Worm (Caenorhabditis elegans) whole organism, dauer: ENCODE measurements around the gene lin-39.

ENCODE experiments used
- unc-62 ChIP-seq: sonication (generic microtip); optimal IDR thresholded peaks from 2 replicates; lab custom pipeline; 2017; ENCODE audit warnings: missing biosample characterization, missing genetic modification reagents, missing genetic modification characterization

Gene lin-39

ce11 chrIII:7536559-7536958 lies at the start of gene lin-39:
TSS of gene lin-39 (minus strand) at chrIII:7536632.
- TF ChIP-seq unc-62 (GFP tag; lab: Kevin White, UChicago) = no peak

- TF ChIP-seq unc-62 (GFP tag; lab: Kevin White, UChicago) = no peak
Observed at ce11 chrIII:7584131-7584646, 47.8 kb upstream of the lin-39 start, which contains the start of gene cup-5. TSS of gene cup-5 (plus strand) at chrIII:7584181.

- no peak for TF ChIP-seq unc-62 (GFP tag; lab: Kevin White, UChicago)
Observed at ce11 chrIII:7582885-7583284, 46.5 kb upstream of the lin-39 start, which contains the start of gene R13A5.10. TSS of gene R13A5.10 (minus strand) at chrIII:7582985.

ce11 chrIII:7580586-7580985 lies 44.2 kb upstream of the lin-39 start:
- TF ChIP-seq unc-62 (GFP tag; lab: Kevin White, UChicago) = no peak

ce11 chrIII:7579324-7579723 lies 42.9 kb upstream of the lin-39 start, which contains the start of gene mfsd-6:
TSS of gene mfsd-6 (minus strand) at chrIII:7579411.
- no peak for TF ChIP-seq unc-62 (GFP tag; lab: Kevin White, UChicago)

- TF ChIP-seq unc-62 (GFP tag; lab: Kevin White, UChicago) = no peak
Observed at ce11 chrIII:7572781-7573400, 36.5 kb upstream of the lin-39 start, which contains the start of the genes rpl-9 and lpd-7. TSS of gene rpl-9 (minus strand) at chrIII:7572831. TSS of gene lpd-7 (plus strand) at chrIII:7573350.

ce11 chrIII:7571726-7572125 lies 35.3 kb upstream of the lin-39 start:
- TF ChIP-seq unc-62 (GFP tag; lab: Kevin White, UChicago) = no peak

ce11 chrIII:7570083-7570695 lies 33.8 kb upstream of the lin-39 start, which contains the start of gene R13A5.7:
TSS of gene R13A5.7 (minus strand) at chrIII:7570133.
- TF ChIP-seq unc-62 (GFP tag; lab: Kevin White, UChicago) = no peak

ce11 chrIII:7566098-7566497 lies 29.7 kb upstream of the lin-39 start, which contains the start of gene ttr-32:
TSS of gene ttr-32 (plus strand) at chrIII:7566411.
- TF ChIP-seq unc-62 (GFP tag; lab: Kevin White, UChicago) = no peak

- TF ChIP-seq unc-62 (GFP tag; lab: Kevin White, UChicago) = no peak
Observed at ce11 chrIII:7565247-7565646, 28.8 kb upstream of the lin-39 start, which contains the start of gene ttr-8. TSS of gene ttr-8 (minus strand) at chrIII:7565347.

- TF ChIP-seq unc-62 (GFP tag; lab: Kevin White, UChicago) = no peak
Observed at ce11 chrIII:7561872-7562271, 25.4 kb upstream of the lin-39 start, which contains the start of gene lgc-12. TSS of gene lgc-12 (plus strand) at chrIII:7562172.

ce11 chrIII:7559869-7560268 lies 23.4 kb upstream of the lin-39 start:
- no peak for TF ChIP-seq unc-62 (GFP tag; lab: Kevin White, UChicago)

ce11 chrIII:7558658-7559057 lies 22.2 kb upstream of the lin-39 start:
- no peak for TF ChIP-seq unc-62 (GFP tag; lab: Kevin White, UChicago)

- TF ChIP-seq unc-62 (GFP tag; lab: Kevin White, UChicago) = no peak
Observed at ce11 chrIII:7557930-7558470, 21.6 kb upstream of the lin-39 start.

ce11 chrIII:7555360-7555759 lies 18.9 kb upstream of the lin-39 start, which contains the start of gene ceh-13:
TSS of gene ceh-13 (plus strand) at chrIII:7555660.
- TF ChIP-seq unc-62 (GFP tag; lab: Kevin White, UChicago) = no peak

ce11 chrIII:7554697-7555145 lies 18.3 kb upstream of the lin-39 start:
- no peak for TF ChIP-seq unc-62 (GFP tag; lab: Kevin White, UChicago)
